Worm (Caenorhabditis elegans): ENCODE measurements around the gene mrp-8.

The mrp-8 gene

DNA sequence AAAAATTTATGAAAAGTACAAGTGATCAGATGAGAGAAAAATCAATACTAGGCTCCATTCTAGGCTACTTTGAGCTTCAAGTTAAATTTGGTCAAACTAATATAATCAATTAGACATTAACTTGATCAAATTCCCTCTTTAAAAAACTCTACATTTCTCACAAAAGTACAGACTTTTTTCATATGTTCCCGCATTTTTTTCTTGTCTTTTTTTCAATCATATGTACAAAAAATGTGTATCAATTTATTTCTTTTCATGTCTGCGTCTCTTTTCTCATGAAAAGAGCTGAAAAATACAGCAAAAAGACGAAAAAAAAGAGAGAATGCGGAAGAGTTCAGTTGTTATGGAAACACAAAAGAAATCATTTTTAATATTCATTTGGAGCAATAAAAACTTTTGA, 3.7 kb downstream of the mrp-8 start:
- TF ChIP-seq bed-3 (GFP tag; optimal IDR thresholded peaks at IDR 0.05), result no peak
- no peak for TF ChIP-seq nhr-12 (tag; optimal IDR thresholded peaks at IDR 0.05)
- no peak for TF ChIP-seq hlh-1 (tag; optimal IDR thresholded peaks at IDR 0.05)
- no peak for TF ChIP-seq unc-62 (GFP tag; optimal IDR thresholded peaks at IDR 0.05)
- TF ChIP-seq ceh-39 (tag; optimal IDR thresholded peaks at IDR 0.05), result no peak
- no peak for TF ChIP-seq lsy-2 (tag; optimal IDR thresholded peaks at IDR 0.05)
- TF ChIP-seq drap-1 (GFP tag; optimal IDR thresholded peaks at IDR 0.05), result no peak
- no peak for TF ChIP-seq ham-2 (GFP tag; optimal IDR thresholded peaks at IDR 0.05)
- TF ChIP-seq flh-1 (GFP tag; optimal IDR thresholded peaks at IDR 0.05), result no peak
- TF ChIP-seq tbx-8 (GFP tag; optimal IDR thresholded peaks at IDR 0.05), result no peak

ce11 chrIII:12297303-12297702, 5.7 kb downstream of the mrp-8 start:
- TF ChIP-seq lin-32 (GFP tag; optimal IDR thresholded peaks at IDR 0.05), result no peak
- TF ChIP-seq lin-13 (tag; optimal IDR thresholded peaks at IDR 0.05), result no peak
- TF ChIP-seq flh-1 (GFP tag; optimal IDR thresholded peaks at IDR 0.05), result no peak
- no peak for TF ChIP-seq bed-3 (GFP tag; optimal IDR thresholded peaks at IDR 0.05)
- TF ChIP-seq zip-8 (tag; optimal IDR thresholded peaks at IDR 0.05), result no peak
- no peak for TF ChIP-seq pha-4 (tag; optimal IDR thresholded peaks at IDR 0.05)
- no peak for TF ChIP-seq blmp-1 (tag; optimal IDR thresholded peaks at IDR 0.05)
- no peak for TF ChIP-seq mep-1 (tag; optimal IDR thresholded peaks at IDR 0.05)
- TF ChIP-seq ham-2 (GFP tag; optimal IDR thresholded peaks at IDR 0.05), result no peak
- no peak for TF ChIP-seq sem-2 (GFP tag; optimal IDR thresholded peaks at IDR 0.05)
- no peak for TF ChIP-seq nhr-237 (tag; optimal IDR thresholded peaks at IDR 0.05)
- no peak for TF ChIP-seq nhr-76 (tag; optimal IDR thresholded peaks at IDR 0.05)
- no peak for TF ChIP-seq ceh-83 (GFP tag; optimal IDR thresholded peaks at IDR 0.05)
- no peak for TF ChIP-seq unc-120 (tag; optimal IDR thresholded peaks at IDR 0.05; ENCODE audit: poor library complexity, severe bottlenecking)
- TF ChIP-seq sptf-1 (tag; optimal IDR thresholded peaks at IDR 0.05), result no peak
- TF ChIP-seq nhr-28 (tag; optimal IDR thresholded peaks at IDR 0.05), result no peak
- TF ChIP-seq hlh-1 (tag; optimal IDR thresholded peaks at IDR 0.05), result no peak
- no peak for TF ChIP-seq ces-1 (GFP tag; optimal IDR thresholded peaks at IDR 0.05)

DNA sequence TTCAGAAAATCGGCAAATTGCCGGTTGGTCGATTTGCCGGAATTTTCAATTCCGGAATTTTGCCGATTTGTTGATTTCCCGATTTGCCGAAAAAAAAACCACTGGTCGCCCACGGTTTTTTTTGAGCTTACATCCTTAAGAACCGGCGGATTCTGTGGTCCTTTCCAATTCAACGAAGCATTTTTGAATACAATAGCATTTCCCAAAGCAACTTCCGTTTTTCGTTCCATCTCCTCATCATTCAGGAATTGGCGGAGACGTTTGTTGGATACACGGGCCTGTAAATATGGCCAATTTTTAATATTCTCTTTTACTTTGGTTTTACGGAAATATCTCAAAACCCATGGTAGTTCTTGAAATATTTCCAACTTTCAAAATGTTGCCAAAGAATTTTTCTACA, 10.5 kb downstream of the mrp-8 start:
- TF ChIP-seq snpc-4 (tag; optimal IDR thresholded peaks at IDR 0.05) (no peak), hlh-1 (tag; optimal IDR thresholded peaks at IDR 0.05) (no peak), sem-2 (GFP tag; optimal IDR thresholded peaks at IDR 0.05) (no peak), M03D4.4 (tag; optimal IDR thresholded peaks at IDR 0.05) (no peak), ztf-11 (tag; optimal IDR thresholded peaks at IDR 0.05) (no peak), ceh-43 (GFP tag; optimal IDR thresholded peaks at IDR 0.05) (no peak), ceh-83 (GFP tag; optimal IDR thresholded peaks at IDR 0.05) (no peak), unc-120 (tag; optimal IDR thresholded peaks at IDR 0.05; ENCODE audit: poor library complexity, severe bottlenecking) (no peak), elt-1 (tag; optimal IDR thresholded peaks at IDR 0.05; ENCODE audit: borderline replicate concordance, insufficient read depth) (no peak), lsy-2 (tag; optimal IDR thresholded peaks at IDR 0.05) (no peak), nhr-76 (tag; optimal IDR thresholded peaks at IDR 0.05) (no peak), ham-2 (GFP tag; optimal IDR thresholded peaks at IDR 0.05) (no peak), drap-1 (GFP tag; optimal IDR thresholded peaks at IDR 0.05) (no peak), nhr-237 (tag; optimal IDR thresholded peaks at IDR 0.05) (no peak), ceh-39 (tag; optimal IDR thresholded peaks at IDR 0.05) (no peak), bed-3 (GFP tag; optimal IDR thresholded peaks at IDR 0.05) (no peak), flh-1 (GFP tag; optimal IDR thresholded peaks at IDR 0.05) (no peak)

ce11 chrIII:12284157-12284556, 18.8 kb downstream of the mrp-8 start:
- no peak for TF ChIP-seq hlh-1 (tag; optimal IDR thresholded peaks at IDR 0.05)
- TF ChIP-seq unc-39 (tag; optimal IDR thresholded peaks at IDR 0.05), result no peak
- TF ChIP-seq ceh-43 (GFP tag; optimal IDR thresholded peaks at IDR 0.05), result no peak
- no peak for TF ChIP-seq drap-1 (GFP tag; optimal IDR thresholded peaks at IDR 0.05)
- no peak for TF ChIP-seq ztf-11 (tag; optimal IDR thresholded peaks at IDR 0.05)
- no peak for TF ChIP-seq tbx-8 (GFP tag; optimal IDR thresholded peaks at IDR 0.05)
- TF ChIP-seq nhr-76 (tag; optimal IDR thresholded peaks at IDR 0.05), result no peak

DNA sequence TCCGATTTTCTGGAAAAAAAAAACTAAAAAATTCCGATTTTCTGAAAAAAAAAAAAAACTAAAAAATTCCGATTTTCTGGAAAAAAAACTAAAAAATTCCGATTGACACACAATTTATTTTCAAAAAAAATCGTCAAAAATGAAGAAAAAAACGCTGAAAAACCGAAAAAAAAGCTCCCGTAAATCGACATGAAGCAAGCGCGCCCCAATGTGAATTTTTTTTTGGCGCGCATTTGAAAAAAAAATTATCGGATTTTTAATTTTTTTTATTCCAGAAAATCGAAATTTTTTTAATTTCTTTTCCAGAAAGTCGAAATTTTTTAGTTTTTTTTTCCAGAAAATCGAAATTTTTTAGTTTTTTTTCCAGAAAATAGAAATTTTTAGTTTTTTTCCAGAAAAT, 24.2 kb downstream of the mrp-8 start:
- TF ChIP-seq unc-62 (GFP tag; optimal IDR thresholded peaks at IDR 0.05) (no peak), ztf-11 (tag; optimal IDR thresholded peaks at IDR 0.05) (no peak), M03D4.4 (tag; optimal IDR thresholded peaks at IDR 0.05) (no peak), mep-1 (tag; optimal IDR thresholded peaks at IDR 0.05) (no peak), nhr-2 (tag; optimal IDR thresholded peaks at IDR 0.05) (no peak), ham-2 (GFP tag; optimal IDR thresholded peaks at IDR 0.05) (no peak), elt-3 (tag; optimal IDR thresholded peaks at IDR 0.05) (no peak), lin-13 (tag; optimal IDR thresholded peaks at IDR 0.05) (no peak), lin-32 (GFP tag; optimal IDR thresholded peaks at IDR 0.05) (no peak), sptf-1 (tag; optimal IDR thresholded peaks at IDR 0.05) (no peak)
